Worm (Caenorhabditis elegans) whole organism, L1 larva: ENCODE measurements around the gene clec-2.

Source experiments
- C04F5.9 ChIP-seq: sonication (generic microtip); optimal IDR thresholded peaks from 2 replicates; lab custom pipeline; 2016; ENCODE audit warnings: missing genetic modification characterization, missing compliant biosample characterization
- C34B4.2 ChIP-seq: sonication (generic microtip); optimal IDR thresholded peaks from 2 replicates; lab custom pipeline; 2017; ENCODE audit warnings: mild to moderate bottlenecking, missing genetic modification characterization, missing compliant biosample characterization
- F16B12.6 ChIP-seq: fragments of 150-350 bp; optimal IDR thresholded peaks from 2 replicates; lab custom pipeline; 2014; ENCODE audit warnings: missing biosample characterization, missing genetic modification characterization
- Y116A8C.19 ChIP-seq: sonication (generic microtip); optimal IDR thresholded peaks from 2 replicates; lab custom pipeline; 2016; ENCODE audit warnings: missing compliant biosample characterization, missing genetic modification characterization, borderline replicate concordance
- aha-1 ChIP-seq: fragments of 150-350 bp; optimal IDR thresholded peaks from 2 replicates; lab custom pipeline; 2014; ENCODE audit warnings: missing biosample characterization, missing genetic modification characterization
- ama-1 ChIP-seq: fragments of 150-350 bp; optimal IDR thresholded peaks from 2 replicates; lab custom pipeline; 2014
- blmp-1 ChIP-seq: fragments of 150-350 bp; optimal IDR thresholded peaks from 2 replicates; lab custom pipeline; 2014; ENCODE audit warnings: missing biosample characterization, missing genetic modification characterization
- ceh-82 ChIP-seq, 3 experiments: fragments of 150-350 bp in 1 of 3; sonication (generic microtip) in 2 of 3; optimal IDR thresholded peaks; 2 replicates each; lab custom pipeline; 2014 to 2017; ENCODE audit warnings: missing biosample characterization in 3 of 3, missing genetic modification characterization in 3 of 3
- dpl-1 ChIP-seq, 3 experiments: fragments of 150-350 bp in 2 of 3; sonication (generic microtip) in 1 of 3; optimal IDR thresholded peaks; 2 replicates each; lab custom pipeline; 2014 to 2017; ENCODE audit warnings: missing biosample characterization in 3 of 3, missing genetic modification characterization in 3 of 3, missing genetic modification reagents in 3 of 3
- dsc-1 ChIP-seq: sonication (generic microtip); optimal IDR thresholded peaks from 2 replicates; lab custom pipeline; 2016; ENCODE audit warnings: mild to moderate bottlenecking, missing genetic modification characterization, missing compliant biosample characterization
- efl-1 ChIP-seq, 4 experiments: fragments of 150-350 bp; optimal IDR thresholded peaks in 3 of 4; peaks in 1 of 4; 1 replicate in 1 of 4; 2 replicates in 3 of 4; lab custom pipeline; 2014; ENCODE audit warnings: missing biosample characterization in 2 of 4, missing genetic modification characterization in 2 of 4, missing genetic modification reagents in 2 of 4
- egl-13 ChIP-seq: sonication (generic microtip); optimal IDR thresholded peaks from 2 replicates; lab custom pipeline; 2016; ENCODE audit warnings: missing genotype, missing genetic modification reagents, missing genetic modification characterization, missing compliant biosample characterization
- egl-27 ChIP-seq, 2 experiments: fragments of 150-350 bp in 1 of 2; sonication (generic microtip); optimal IDR thresholded peaks; 3 replicates each; lab custom pipeline; 2017 to 2018; ENCODE audit warnings: missing biosample characterization in 2 of 2, missing genetic modification characterization in 2 of 2, missing genetic modification reagents in 2 of 2
- elt-2 ChIP-seq: sonication (generic microtip); optimal IDR thresholded peaks from 2 replicates; lab custom pipeline; 2016; ENCODE audit warnings: missing genetic modification characterization, mild to moderate bottlenecking, inconsistent platforms, missing compliant biosample characterization, missing genetic modification reagents
- ets-5 ChIP-seq: fragments of 200-800 bp; sonication (Bioruptor generic); IDR thresholded peaks from 2 replicates; pipeline ENCODE4 v1.3.6; 2022; ENCODE audit warnings: missing genetic modification characterization, missing compliant biosample characterization
- fkh-10 ChIP-seq: sonication (generic microtip); optimal IDR thresholded peaks from 2 replicates; lab custom pipeline; 2017; ENCODE audit warnings: missing biosample characterization, missing genetic modification reagents, missing genetic modification characterization
- fkh-8 ChIP-seq: sonication (generic microtip); optimal IDR thresholded peaks from 2 replicates; lab custom pipeline; 2016; ENCODE audit warnings: mild to moderate bottlenecking, missing genetic modification characterization, missing compliant biosample characterization
- fos-1 ChIP-seq: fragments of 150-350 bp; optimal IDR thresholded peaks from 2 replicates; lab custom pipeline; 2014; ENCODE audit warnings: missing biosample characterization, missing genetic modification characterization
- grh-1 ChIP-seq: fragments of 200-800 bp; sonication (Bioruptor generic); IDR thresholded peaks from 2 replicates; pipeline ENCODE4 v1.3.6; 2022; ENCODE audit warnings: missing genetic modification reagents, missing genetic modification characterization, missing compliant biosample characterization
- hlh-4 ChIP-seq: sonication (generic microtip); optimal IDR thresholded peaks from 2 replicates; lab custom pipeline; 2016; ENCODE audit warnings: mild to moderate bottlenecking, missing genetic modification characterization, missing compliant biosample characterization
- irx-1 ChIP-seq: sonication (generic microtip); optimal IDR thresholded peaks from 2 replicates; lab custom pipeline; 2016; ENCODE audit warnings: missing genetic modification characterization, missing compliant biosample characterization
- isw-1 ChIP-seq: fragments of 200-800 bp; sonication (Bioruptor generic); IDR thresholded peaks from 2 replicates; pipeline ENCODE4 v1.3.6; 2022; ENCODE audit warnings: missing genetic modification characterization, missing compliant biosample characterization
- jun-1 ChIP-seq: fragments of 150-350 bp; optimal IDR thresholded peaks from 2 replicates; lab custom pipeline; 2014; ENCODE audit warnings: missing biosample characterization, missing genetic modification reagents, missing genetic modification characterization
- lin-15B ChIP-seq: fragments of 150-350 bp; sonication (generic microtip); optimal IDR thresholded peaks from 3 replicates; lab custom pipeline; 2014; ENCODE audit warnings: missing biosample characterization, missing genetic modification characterization
- lin-35 ChIP-seq, 2 experiments: fragments of 150-350 bp; optimal IDR thresholded peaks; 2 replicates each; lab custom pipeline; 2014; ENCODE audit warnings: missing biosample characterization in 2 of 2, missing genetic modification characterization in 2 of 2, missing genetic modification reagents in 2 of 2
- lin-39 ChIP-seq: fragments of 150-350 bp; optimal IDR thresholded peaks from 2 replicates; lab custom pipeline; 2014; ENCODE audit warnings: missing biosample characterization, missing genetic modification reagents, missing genetic modification characterization
- mdl-1 ChIP-seq, 2 experiments: fragments of 150-350 bp; optimal IDR thresholded peaks; 2 replicates each; lab custom pipeline; 2014 to 2017; ENCODE audit warnings: missing biosample characterization in 2 of 2, missing genetic modification characterization in 2 of 2, inconsistent platforms in 1 of 2
- nhr-19 ChIP-seq: fragments of 200-800 bp; sonication (Bioruptor generic); conservative IDR thresholded peaks from 2 replicates; pipeline ENCODE4 v1.3.6; 2022; ENCODE audit warnings: missing genetic modification characterization, missing compliant biosample characterization
- nhr-28 ChIP-seq: fragments of 150-350 bp; optimal IDR thresholded peaks from 2 replicates; lab custom pipeline; 2014; ENCODE audit warnings: missing biosample characterization, missing genetic modification characterization
- nhr-77 ChIP-seq: fragments of 150-350 bp; optimal IDR thresholded peaks from 2 replicates; lab custom pipeline; 2014; ENCODE audit warnings: missing biosample characterization, missing genetic modification characterization
- nhr-85 ChIP-seq: sonication (generic microtip); peaks from one replicate; lab custom pipeline; 2016; ENCODE audit warnings: missing genetic modification characterization, inconsistent platforms, missing compliant biosample characterization
- pax-3 ChIP-seq: fragments of 200-800 bp; sonication (Bioruptor generic); optimal IDR thresholded peaks from 2 replicates; lab custom pipeline; 2018; ENCODE audit warnings: mild to moderate bottlenecking, missing genetic modification characterization, moderate library complexity, missing compliant biosample characterization
- snu-23 ChIP-seq: sonication (generic microtip); optimal IDR thresholded peaks from 2 replicates; lab custom pipeline; 2016; ENCODE audit warnings: missing genetic modification characterization, missing compliant biosample characterization
- sox-4 ChIP-seq: sonication (generic microtip); optimal IDR thresholded peaks from 2 replicates; lab custom pipeline; 2016; ENCODE audit warnings: missing genetic modification characterization, missing compliant biosample characterization
- sptf-1 ChIP-seq: fragments of 150-350 bp; optimal IDR thresholded peaks from 2 replicates; lab custom pipeline; 2014; ENCODE audit warnings: missing biosample characterization, missing genetic modification characterization
- sup-37 ChIP-seq: fragments of 200-800 bp; sonication (Bioruptor generic); optimal IDR thresholded peaks from 2 replicates; lab custom pipeline; 2018; ENCODE audit warnings: mild to moderate bottlenecking, missing genetic modification characterization, missing compliant biosample characterization
- unc-130 ChIP-seq: fragments of 150-350 bp; optimal IDR thresholded peaks from 2 replicates; lab custom pipeline; 2017; ENCODE audit warnings: missing biosample characterization, missing genetic modification characterization, inconsistent platforms
- unc-86 ChIP-seq: sonication (generic microtip); optimal IDR thresholded peaks from 2 replicates; lab custom pipeline; 2016; ENCODE audit warnings: missing genetic modification characterization, missing compliant biosample characterization

clec-2 gene

ce11 chrII:3067896-3068295, 44.7 kb upstream of the clec-2 start:
- TF ChIP-seq pax-3 (tag; lab: Kevin White, UChicago): no peak
- TF ChIP-seq unc-86 (tag; lab: Kevin White, UChicago): no peak
- TF ChIP-seq snu-23: no peak
- TF ChIP-seq F16B12.6: no peak
- TF ChIP-seq grh-1: no peak
- no peak for TF ChIP-seq dpl-1 (GFP tag; optimal IDR thresholded peaks at IDR 0.05; lab: Kevin White, UChicago)
- no peak for TF ChIP-seq nhr-77 (tag; lab: Kevin White, UChicago)
- TF ChIP-seq mdl-1 (tag; optimal IDR thresholded peaks at IDR 0.05; lab: Kevin White, UChicago): no peak
- TF ChIP-seq, all 84 proteins: peak for 0

ce11 chrII:3067447-3067846, 44.2 kb upstream of the clec-2 start:
- TF ChIP-seq irx-1 (tag; lab: Kevin White, UChicago) (no peak), nhr-85 (no peak), unc-86 (tag; lab: Kevin White, UChicago) (no peak), sptf-1 (tag; lab: Kevin White, UChicago) (no peak), fkh-10 (GFP tag; lab: Kevin White, UChicago) (no peak), ceh-82 (tag; optimal IDR thresholded peaks at IDR 0.05; lab: Kevin White, UChicago) (no peak), nhr-19 (GFP tag; lab: Robert Waterston, UW) (no peak), aha-1 (tag; lab: Kevin White, UChicago) (no peak)
- TF ChIP-seq, all 84 proteins: peak for 0

DNA sequence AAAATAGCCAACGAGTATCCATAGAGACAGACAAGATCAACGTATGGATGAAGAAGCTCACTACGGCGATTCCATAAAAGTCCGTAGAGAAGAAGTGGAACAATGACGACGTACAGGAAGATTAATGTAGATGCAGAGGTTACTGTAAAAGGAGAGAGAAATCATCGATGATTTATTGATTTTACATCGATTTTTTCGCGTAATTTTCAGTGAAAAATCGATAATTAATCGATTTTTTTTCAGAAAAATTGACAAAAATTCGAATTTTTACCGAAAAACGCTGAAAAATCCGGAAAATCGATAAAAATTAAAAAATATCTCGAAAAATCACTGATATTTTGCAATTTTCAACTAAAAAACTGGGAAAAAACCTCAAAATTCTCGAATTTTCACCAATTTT, 43.2 kb upstream of the clec-2 start:
- TF ChIP-seq hlh-4 (tag; lab: Kevin White, UChicago) (no peak), Y116A8C.19 (tag; lab: Kevin White, UChicago) (no peak), nhr-19 (GFP tag; lab: Robert Waterston, UW) (no peak), fos-1 (tag; lab: Kevin White, UChicago) (no peak), egl-27 (tag; optimal IDR thresholded peaks at IDR 0.05; lab: Kevin White, UChicago) (no peak), C04F5.9 (tag; lab: Kevin White, UChicago) (no peak), lin-39 (no peak), fkh-10 (GFP tag; lab: Kevin White, UChicago) (no peak), lin-15B (tag; lab: Kevin White, UChicago) (no peak), sox-4 (tag; lab: Kevin White, UChicago) (no peak), unc-130 (tag; lab: Kevin White, UChicago) (no peak), egl-13 (no peak), F16B12.6 (no peak)

DNA sequence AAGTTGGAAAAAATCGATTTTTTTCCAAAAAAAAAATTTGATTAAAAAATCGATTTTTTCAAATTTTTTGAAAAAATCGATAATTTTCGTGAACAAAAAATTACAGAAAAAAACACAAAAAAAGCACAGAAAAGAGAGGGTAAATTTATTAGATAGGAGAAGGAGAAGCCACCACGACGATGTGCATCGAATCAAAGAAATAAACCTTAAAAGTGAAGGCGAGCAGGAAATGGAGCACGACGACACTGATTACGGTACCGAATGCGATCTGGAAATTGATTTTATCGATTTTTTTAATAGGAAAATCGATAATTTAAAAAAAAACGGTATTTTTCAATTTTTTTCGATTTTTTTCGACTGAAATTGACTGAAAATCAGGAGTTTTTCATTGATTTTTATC, 41.9 kb upstream of the clec-2 start:
- TF ChIP-seq nhr-85 (peak; percentile 35), lin-35 (GFP tag; optimal IDR thresholded peaks at IDR 0.05; lab: Kevin White, UChicago) (no peak), fkh-8 (tag; lab: Kevin White, UChicago) (no peak), nhr-28 (tag; lab: Kevin White, UChicago) (no peak), elt-2 (tag; lab: Kevin White, UChicago) (no peak), isw-1 (GFP tag; lab: Robert Waterston, UW) (no peak), efl-1 (optimal IDR thresholded peaks at IDR 0.05; lab: Kevin White, UChicago) (no peak), efl-1 (GFP tag; optimal IDR thresholded peaks at IDR 0.05 in 1 of 2; lab: Kevin White, UChicago) (peak in 1 of 2 experiments; percentile 90), jun-1 (no peak)

DNA sequence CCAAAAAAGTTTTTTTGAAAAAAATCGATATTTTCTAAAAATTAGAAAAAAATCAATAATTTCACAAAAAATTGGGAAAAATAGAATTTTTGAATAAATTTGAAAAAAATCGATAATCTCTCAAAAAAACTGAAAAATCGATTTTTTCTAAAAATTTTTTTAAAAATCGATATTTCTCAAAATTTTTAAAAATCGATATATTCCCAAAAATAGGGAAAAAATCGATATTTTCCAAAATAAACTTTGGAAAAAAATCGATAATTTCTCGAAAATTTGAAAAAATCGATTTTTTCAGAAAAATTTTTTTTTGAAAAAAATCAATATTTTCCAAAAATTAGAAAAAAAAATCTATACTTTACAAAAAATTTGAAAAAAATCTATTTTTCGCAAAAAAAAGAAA, 41.4 kb upstream of the clec-2 start:
- TF ChIP-seq nhr-19 (GFP tag; lab: Robert Waterston, UW) (no peak), ama-1 (lab: Kevin White, UChicago) (no peak), sup-37 (GFP tag; lab: Kevin White, UChicago) (no peak), C34B4.2 (tag; lab: Kevin White, UChicago) (no peak), ets-5 (no peak), unc-86 (tag; lab: Kevin White, UChicago) (no peak), blmp-1 (tag; lab: Kevin White, UChicago) (no peak), dsc-1 (tag; lab: Kevin White, UChicago) (no peak)
